Fruit fly (Drosophila melanogaster): ENCODE results near the gene gnu.
A peak's percentile ranks its signal among the peaks of the same experiment; 100 is the strongest.

Gene gnu

dm6 chr3L:14784949-14785408 is 18.2 kb downstream of the gnu start (continued):
- TF ChIP-seq jumu (GFP tag; optimal IDR thresholded peaks at IDR 0.05) (peak; percentile 88), sqz (GFP tag; optimal IDR thresholded peaks at IDR 0.05) (peak; percentile 97), mld (GFP tag; IDR thresholded peaks at IDR 0.05; ENCODE audit: partially characterized antibody) (no peak), oc (tag; optimal IDR thresholded peaks at IDR 0.05) (peak; percentile 91), CG13624 (GFP tag; optimal IDR thresholded peaks at IDR 0.05) (peak; percentile 96), CG9797 (GFP tag; optimal IDR thresholded peaks at IDR 0.05) (peak; percentile 42), pzg (GFP tag; optimal IDR thresholded peaks at IDR 0.05) (no peak), CG8281 (tag; optimal IDR thresholded peaks at IDR 0.05) (peak; percentile 88), Hsf (GFP tag; optimal IDR thresholded peaks at IDR 0.05) (peak; percentile 96), pfk (GFP tag; optimal IDR thresholded peaks at IDR 0.05) (peak; percentile 35), sc (optimal IDR thresholded peaks at IDR 0.05) (no peak), sc (GFP tag; optimal IDR thresholded peaks at IDR 0.05) (peak; percentile 97), Hr3 (GFP tag; optimal IDR thresholded peaks at IDR 0.05) (peak; percentile 95), CG11247 (GFP tag; IDR thresholded peaks at IDR 0.05) (peak; percentile 82), CG32767 (GFP tag; IDR thresholded peaks at IDR 0.05) (peak; percentile 95), vfl (GFP tag; optimal IDR thresholded peaks at IDR 0.05) (peak; percentile 83), org-1 (GFP tag; optimal IDR thresholded peaks at IDR 0.05) (peak; percentile 97), Pdp1 (GFP tag; optimal IDR thresholded peaks at IDR 0.05) (peak; percentile 92 to 94), Ssrp (tag; optimal IDR thresholded peaks at IDR 0.05) (peak; percentile 98), tx (GFP tag; optimal IDR thresholded peaks at IDR 0.05) (peak; percentile 92), cas (GFP tag; IDR thresholded peaks at IDR 0.05) (peak; percentile 60), CG10209 (GFP tag; optimal IDR thresholded peaks at IDR 0.05) (peak; percentile 97), corto (GFP tag; optimal IDR thresholded peaks at IDR 0.05) (no peak), CG8944 (GFP tag; optimal IDR thresholded peaks at IDR 0.05) (peak; percentile 88), peb (GFP tag; IDR thresholded peaks at IDR 0.05) (peak; percentile 78), Dad (GFP tag; optimal IDR thresholded peaks at IDR 0.05) (peak; percentile 87), CG33213 (GFP tag; optimal IDR thresholded peaks at IDR 0.05) (peak; percentile 90), B-H2 (GFP tag; optimal IDR thresholded peaks at IDR 0.05) (peak; percentile 89), CG6689 (GFP tag; IDR thresholded peaks at IDR 0.05) (peak; percentile 96), CG9215 (GFP tag; IDR thresholded peaks at IDR 0.05) (peak; percentile 89), CG6854 (GFP tag; optimal IDR thresholded peaks at IDR 0.05) (peak; percentile 97), yki (optimal IDR thresholded peaks at IDR 0.05) (peak; percentile 16), CG10654 (GFP tag; optimal IDR thresholded peaks at IDR 0.05) (peak; percentile 93), salm (tag; optimal IDR thresholded peaks at IDR 0.05) (peak; percentile 95), ttk (GFP tag; IDR thresholded peaks at IDR 0.05) (peak; percentile 76), CG11456 (GFP tag; IDR thresholded peaks at IDR 0.05) (peak; percentile 86; the same call in 2 of the 3 replicates), Neu2 (GFP tag; optimal IDR thresholded peaks at IDR 0.05; ENCODE audit: borderline replicate concordance) (peak; percentile 65), dpn (GFP tag; optimal IDR thresholded peaks at IDR 0.05) (peak; percentile 95 to 96), CG18764 (GFP tag; optimal IDR thresholded peaks at IDR 0.05) (peak; percentile 93), YL-1 (GFP tag; optimal IDR thresholded peaks at IDR 0.05) (peak; percentile 95), slbo (GFP tag; IDR thresholded peaks at IDR 0.05) (peak; percentile 92), Dbx (GFP tag; IDR thresholded peaks at IDR 0.05) (peak; percentile 91), CG15073 (GFP tag; optimal IDR thresholded peaks at IDR 0.05) (peak; percentile 82), CG7271 (tag; optimal IDR thresholded peaks at IDR 0.05) (peak; percentile 85), CG2712 (tag; optimal IDR thresholded peaks at IDR 0.05) (peak; percentile 99), CG6254 (GFP tag; optimal IDR thresholded peaks at IDR 0.05) (peak; percentile 96), CG2875 (GFP tag; optimal IDR thresholded peaks at IDR 0.05) (peak; percentile 96), CG17361 (GFP tag; IDR thresholded peaks at IDR 0.05) (peak; percentile 99), Taf1 (GFP tag; IDR thresholded peaks at IDR 0.05) (peak; percentile 82), CG10267 (tag; optimal IDR thresholded peaks at IDR 0.05) (peak; percentile 94), Blimp-1 (GFP tag; optimal IDR thresholded peaks at IDR 0.05) (peak; percentile 95)

Data from whole organism, embryonic.